Fruit fly (Drosophila melanogaster) Kc167 (cell line): ENCODE results near the gene CG3301.

Source experiments
- Myc ChIP-seq: fragments of >200 bp; optimal IDR thresholded peaks from 2 replicates; lab custom pipeline; 2017; ENCODE audit warnings: missing external identifiers
- Sin3A ChIP-seq: fragments of >200 bp; optimal IDR thresholded peaks from 2 replicates; lab custom pipeline; 2018; ENCODE audit warnings: missing external identifiers
- h ChIP-seq: fragments of >200 bp; optimal IDR thresholded peaks from 3 replicates; lab custom pipeline; 2018; ENCODE audit warnings: missing external identifiers
- insv ChIP-seq: fragments of >200 bp; optimal IDR thresholded peaks from 3 replicates; lab custom pipeline; 2018; ENCODE audit warnings: missing external identifiers
- psq ChIP-seq: fragments of >200 bp; optimal IDR thresholded peaks from 2 replicates; lab custom pipeline; 2017; ENCODE audit warnings: missing external identifiers
- ttk ChIP-seq: sonication (Bioruptor generic); optimal IDR thresholded peaks from 2 replicates; lab custom pipeline; 2017; ENCODE audit warnings: missing external identifiers

The CG3301 gene

DNA sequence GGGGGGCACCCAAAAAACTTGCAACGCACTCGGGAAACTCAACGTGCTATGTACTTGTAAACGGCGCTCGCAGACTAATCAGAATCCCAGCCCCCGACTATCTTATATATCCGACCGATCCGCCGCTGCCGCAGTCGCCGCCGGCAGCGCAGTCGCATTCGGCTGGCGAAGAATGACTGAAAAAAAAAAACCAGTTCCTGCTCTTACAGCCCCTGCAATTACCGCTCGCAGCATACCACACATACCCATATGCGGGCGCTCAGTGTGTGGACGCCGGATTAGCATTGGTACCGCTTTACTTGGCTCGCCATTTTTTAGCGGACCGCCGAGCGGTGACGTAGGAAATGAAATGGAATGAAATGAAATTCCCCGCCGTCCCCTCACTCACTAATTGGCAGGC is 39.0 kb downstream of the CG3301 start, which contains the start of gene e:
TSS of gene e (minus strand) at position 79 of the 400 bp plus-strand sequence.
- TF ChIP-seq ttk (no peak), Myc (no peak), h (lab: Kevin White, UChicago) (no peak), psq (lab: Kevin White, UChicago) (no peak), insv (lab: Kevin White, UChicago) (no peak), Sin3A (lab: Kevin White, UChicago) (no peak)
